Worm (Caenorhabditis elegans) whole organism, late embryonic: ENCODE measurements around the gene clc-28.
"Not testable (repeated sequence)": the region's sequence is repeated elsewhere in the genome, so short reads cannot be mapped to it uniquely, and the experiment has no call there.

Source experiments
- C38D4.7 ChIP-seq: fragments of 200-800 bp; sonication (Bioruptor generic); optimal IDR thresholded peaks from 2 replicates; lab custom pipeline; 2018; ENCODE audit warnings: mild to moderate bottlenecking, missing genetic modification characterization, moderate library complexity, missing compliant biosample characterization
- F13H6.1 ChIP-seq: sonication (generic microtip); optimal IDR thresholded peaks from 2 replicates; lab custom pipeline; 2016; ENCODE audit warnings: missing genetic modification characterization, missing compliant biosample characterization
- Y22D7AL.16 ChIP-seq: sonication (generic microtip); optimal IDR thresholded peaks from 2 replicates; lab custom pipeline; 2016; ENCODE audit warnings: missing genetic modification characterization, missing compliant biosample characterization
- ahr-1 ChIP-seq: sonication (generic microtip); optimal IDR thresholded peaks from 2 replicates; lab custom pipeline; 2016; ENCODE audit warnings: missing genetic modification characterization, missing compliant biosample characterization
- ceh-45 ChIP-seq: fragments of 200-800 bp; sonication (Bioruptor generic); IDR thresholded peaks from 2 replicates; pipeline ENCODE4 v1.3.6; 2022; ENCODE audit warnings: missing genetic modification reagents, missing genetic modification characterization, missing compliant biosample characterization
- ets-4 ChIP-seq: sonication (generic microtip); optimal IDR thresholded peaks from 2 replicates; lab custom pipeline; 2016; ENCODE audit warnings: missing genetic modification characterization, missing compliant biosample characterization
- nhr-11 ChIP-seq: fragments of 150-350 bp; optimal IDR thresholded peaks from 2 replicates; lab custom pipeline; 2014; ENCODE audit warnings: missing biosample characterization, missing genetic modification characterization
- pha-4 ChIP-seq: fragments of 150-350 bp; optimal IDR thresholded peaks from 2 replicates; lab custom pipeline; 2018; ENCODE audit warnings: missing biosample characterization, missing genetic modification reagents, missing genetic modification characterization
- rnt-1 ChIP-seq: sonication (generic microtip); optimal IDR thresholded peaks from 2 replicates; lab custom pipeline; 2016; ENCODE audit warnings: missing genetic modification characterization, missing compliant biosample characterization
- zip-5 ChIP-seq: sonication (generic microtip); optimal IDR thresholded peaks from 2 replicates; lab custom pipeline; 2016; ENCODE audit warnings: missing genetic modification characterization, missing compliant biosample characterization

DNA sequence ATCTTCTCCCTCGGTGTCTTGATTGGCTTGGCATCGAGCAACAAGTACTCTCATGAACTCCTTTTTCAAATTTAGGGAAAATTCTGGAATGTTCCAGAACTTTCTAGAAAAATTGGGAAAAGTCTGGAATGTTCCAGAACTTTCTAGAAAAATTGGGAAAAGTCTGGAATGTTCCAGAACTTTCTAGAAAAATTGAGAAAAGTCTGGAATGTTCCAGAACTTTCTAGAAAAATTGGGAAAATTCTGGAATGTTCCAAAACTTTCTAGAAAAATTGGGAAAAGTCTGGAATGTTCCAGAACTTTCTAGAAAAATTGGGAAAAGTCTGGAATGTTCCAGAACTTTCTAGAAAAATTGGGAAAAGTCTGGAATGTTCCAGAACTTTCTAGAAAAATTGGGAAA is 5.0 kb upstream of the clc-28 start, which contains the start of gene ZC262.7:
- not testable (repeated sequence) for TF ChIP-seq ahr-1 (tag; lab: Kevin White, UChicago); pha-4 (tag; lab: Kevin White, UChicago); nhr-11; F13H6.1; ets-4 (tag; lab: Kevin White, UChicago); ceh-45; Y22D7AL.16 (tag; lab: Kevin White, UChicago); rnt-1 (tag; lab: Kevin White, UChicago); zip-5 (tag; lab: Kevin White, UChicago); C38D4.7
